Worm (Caenorhabditis elegans) whole organism, L3 larva: Measurements from ENCODE around the gene C44C10.3.

Experiments used
- R02D3.7 ChIP-seq: fragments of 150-350 bp; optimal IDR thresholded peaks from 2 replicates; lab custom pipeline; 2014; ENCODE audit warnings: missing biosample characterization, missing genetic modification characterization
- ZK546.5 ChIP-seq: sonication (generic microtip); optimal IDR thresholded peaks from 2 replicates; lab custom pipeline; 2017; ENCODE audit warnings: missing biosample characterization, missing genetic modification characterization
- aly-2 ChIP-seq: fragments of 150-350 bp; optimal IDR thresholded peaks from 2 replicates; lab custom pipeline; 2014; ENCODE audit warnings: missing biosample characterization, missing genetic modification characterization
- ama-1 ChIP-seq: fragments of 150-350 bp; optimal IDR thresholded peaks from 2 replicates; lab custom pipeline; 2018
- ceh-82 ChIP-seq: fragments of 150-350 bp; optimal IDR thresholded peaks from 2 replicates; lab custom pipeline; 2014; ENCODE audit warnings: missing biosample characterization, missing genetic modification characterization
- ceh-9 ChIP-seq: sonication (generic microtip); optimal IDR thresholded peaks from 2 replicates; lab custom pipeline; 2018; ENCODE audit warnings: missing biosample characterization, missing genetic modification characterization
- egl-27 ChIP-seq: sonication (generic microtip); optimal IDR thresholded peaks from 4 replicates; lab custom pipeline; 2017; ENCODE audit warnings: missing biosample characterization, missing genetic modification reagents, missing genetic modification characterization
- elt-1 ChIP-seq: fragments of 150-350 bp; optimal IDR thresholded peaks from 2 replicates; lab custom pipeline; 2014; ENCODE audit warnings: missing biosample characterization, missing genetic modification characterization
- elt-2 ChIP-seq: sonication (generic microtip); optimal IDR thresholded peaks from 2 replicates; lab custom pipeline; 2016; ENCODE audit warnings: missing genetic modification reagents, mild to moderate bottlenecking, missing genetic modification characterization, missing compliant biosample characterization
- elt-3 ChIP-seq, 3 experiments: fragments of 150-350 bp in 1 of 3; sonication (generic microtip) in 2 of 3; optimal IDR thresholded peaks; 2 replicates in 2 of 3; 4 replicates in 1 of 3; lab custom pipeline; 2014 to 2017; ENCODE audit warnings: missing biosample characterization in 3 of 3, missing genetic modification characterization in 3 of 3
- eor-1 ChIP-seq, 2 experiments: fragments of 150-350 bp; optimal IDR thresholded peaks; 2 replicates each; lab custom pipeline; 2014 to 2018; ENCODE audit warnings: missing biosample characterization in 2 of 2, missing genetic modification characterization in 2 of 2
- fkh-10 ChIP-seq: sonication (generic microtip); optimal IDR thresholded peaks from 2 replicates; lab custom pipeline; 2017; ENCODE audit warnings: missing biosample characterization, missing genetic modification reagents, missing genetic modification characterization
- fos-1 ChIP-seq: fragments of 150-350 bp; optimal IDR thresholded peaks from 2 replicates; lab custom pipeline; 2014; ENCODE audit warnings: missing biosample characterization, missing genetic modification characterization
- hmg-11 ChIP-seq: sonication (generic microtip); optimal IDR thresholded peaks from 2 replicates; lab custom pipeline; 2016; ENCODE audit warnings: missing genetic modification characterization, missing compliant biosample characterization
- jun-1 ChIP-seq: fragments of 150-350 bp; optimal IDR thresholded peaks from 2 replicates; lab custom pipeline; 2014; ENCODE audit warnings: missing biosample characterization, missing genetic modification reagents, missing genetic modification characterization
- lin-15B ChIP-seq: fragments of 150-350 bp; optimal IDR thresholded peaks from 2 replicates; lab custom pipeline; 2014; ENCODE audit warnings: missing biosample characterization, missing genetic modification characterization
- lin-39 ChIP-seq: fragments of 150-350 bp; optimal IDR thresholded peaks from 2 replicates; lab custom pipeline; 2018; ENCODE audit warnings: missing biosample characterization, missing genetic modification reagents, missing genetic modification characterization
- lsy-12 ChIP-seq: sonication (generic microtip); optimal IDR thresholded peaks from 2 replicates; lab custom pipeline; 2016; ENCODE audit warnings: mild to moderate bottlenecking, missing genetic modification characterization, missing compliant biosample characterization
- mdl-1 ChIP-seq: fragments of 150-350 bp; optimal IDR thresholded peaks from 2 replicates; lab custom pipeline; 2014; ENCODE audit warnings: missing biosample characterization, missing genetic modification characterization
- mml-1 ChIP-seq: fragments of 150-350 bp; sonication (generic microtip); optimal IDR thresholded peaks from 3 replicates; lab custom pipeline; 2014; ENCODE audit warnings: missing biosample characterization, missing genetic modification characterization
- nfya-1 ChIP-seq: sonication (generic microtip); optimal IDR thresholded peaks from 2 replicates; lab custom pipeline; 2017; ENCODE audit warnings: missing genetic modification characterization, mild to moderate bottlenecking, missing compliant biosample characterization, antibody characterized with exemption, moderate library complexity; ENCODE audit not compliant: insufficient read depth
- nhr-11 ChIP-seq: fragments of 150-350 bp; optimal IDR thresholded peaks from 2 replicates; lab custom pipeline; 2014; ENCODE audit warnings: missing biosample characterization, missing genetic modification characterization
- nhr-23 ChIP-seq: fragments of 150-350 bp; optimal IDR thresholded peaks from 2 replicates; lab custom pipeline; 2014; ENCODE audit warnings: missing biosample characterization, missing genetic modification reagents, missing genetic modification characterization
- nhr-25 ChIP-seq: sonication (generic microtip); optimal IDR thresholded peaks from 2 replicates; lab custom pipeline; 2017; ENCODE audit warnings: missing biosample characterization, missing genetic modification characterization
- nhr-28 ChIP-seq: fragments of 150-350 bp; optimal IDR thresholded peaks from 2 replicates; lab custom pipeline; 2014; ENCODE audit warnings: missing biosample characterization, missing genetic modification characterization
- nhr-43 ChIP-seq: sonication (generic microtip); optimal IDR thresholded peaks from 2 replicates; lab custom pipeline; 2016; ENCODE audit warnings: mild to moderate bottlenecking, missing genetic modification characterization, missing compliant biosample characterization; ENCODE audit not compliant: poor library complexity, severe bottlenecking
- nhr-67 ChIP-seq: fragments of 150-350 bp; optimal IDR thresholded peaks from 2 replicates; lab custom pipeline; 2014; ENCODE audit warnings: missing biosample characterization, missing genetic modification characterization
- nhr-77 ChIP-seq: fragments of 150-350 bp; optimal IDR thresholded peaks from 2 replicates; lab custom pipeline; 2014; ENCODE audit warnings: missing biosample characterization, missing genetic modification characterization
- pha-4 ChIP-seq: fragments of 150-350 bp; optimal IDR thresholded peaks from 2 replicates; lab custom pipeline; 2014; ENCODE audit warnings: missing biosample characterization, missing genetic modification reagents, missing genetic modification characterization
- pqm-1 ChIP-seq: fragments of 150-350 bp; optimal IDR thresholded peaks from 2 replicates; lab custom pipeline; 2017; ENCODE audit warnings: missing biosample characterization, missing genetic modification characterization, inconsistent platforms
- sea-2 ChIP-seq: fragments of 150-350 bp; sonication (generic microtip); optimal IDR thresholded peaks from 4 replicates; lab custom pipeline; 2014; ENCODE audit warnings: missing biosample characterization, missing genetic modification reagents, missing genetic modification characterization
- snpc-4 ChIP-seq: fragments of 150-350 bp; optimal IDR thresholded peaks from 2 replicates; lab custom pipeline; 2014; ENCODE audit warnings: missing biosample characterization, missing genetic modification characterization
- tbx-2 ChIP-seq: sonication (generic microtip); optimal IDR thresholded peaks from 2 replicates; lab custom pipeline; 2016; ENCODE audit warnings: mild to moderate bottlenecking, missing genetic modification characterization, missing compliant biosample characterization
- unc-39 ChIP-seq: sonication (generic microtip); optimal IDR thresholded peaks from 4 replicates; lab custom pipeline; 2017; ENCODE audit warnings: missing biosample characterization, missing genetic modification characterization
- zag-1 ChIP-seq: fragments of 150-350 bp; optimal IDR thresholded peaks from 2 replicates; lab custom pipeline; 2014; ENCODE audit warnings: missing biosample characterization, missing genetic modification characterization

C44C10.3 gene

DNA sequence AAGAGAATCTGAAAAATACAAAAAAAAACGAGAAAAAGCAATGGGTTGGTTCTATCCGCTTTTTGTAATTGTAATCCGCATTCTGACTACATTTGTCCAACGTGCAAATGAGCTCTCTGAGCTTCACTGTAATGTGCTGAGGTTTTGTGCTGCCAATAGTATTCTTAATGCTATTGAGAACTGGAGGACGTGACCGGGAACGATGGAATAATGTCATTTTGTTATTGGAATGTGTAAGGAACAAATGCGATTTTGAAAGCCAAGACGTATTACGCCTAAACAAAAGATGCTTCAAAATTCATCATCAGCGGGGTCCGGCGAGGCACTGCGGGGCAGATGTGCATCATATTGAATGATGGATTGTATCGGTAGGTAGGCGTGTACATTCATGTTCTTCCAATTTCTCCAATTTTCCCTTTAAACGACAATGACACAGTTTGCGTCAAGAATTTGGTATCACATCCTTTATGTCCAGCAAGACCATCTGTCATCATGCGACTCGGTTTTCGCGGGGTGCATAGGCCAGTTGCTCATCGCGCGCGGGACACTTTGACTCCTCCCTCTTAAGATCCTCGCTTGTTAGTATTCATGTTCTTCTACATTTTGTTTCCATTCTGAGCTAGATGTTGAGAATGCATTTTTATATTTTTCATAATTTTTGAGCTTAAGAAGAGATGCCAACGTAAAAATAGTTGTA lies 29.1 kb upstream of the C44C10.3 start:
- TF ChIP-seq snpc-4 (no peak), nhr-23 (tag; lab: Kevin White, UChicago) (no peak), ceh-9 (tag; lab: Kevin White, UChicago) (no peak), nfya-1 (tag; lab: Kevin White, UChicago) (no peak), lin-15B (no peak), sea-2 (no peak)

DNA sequence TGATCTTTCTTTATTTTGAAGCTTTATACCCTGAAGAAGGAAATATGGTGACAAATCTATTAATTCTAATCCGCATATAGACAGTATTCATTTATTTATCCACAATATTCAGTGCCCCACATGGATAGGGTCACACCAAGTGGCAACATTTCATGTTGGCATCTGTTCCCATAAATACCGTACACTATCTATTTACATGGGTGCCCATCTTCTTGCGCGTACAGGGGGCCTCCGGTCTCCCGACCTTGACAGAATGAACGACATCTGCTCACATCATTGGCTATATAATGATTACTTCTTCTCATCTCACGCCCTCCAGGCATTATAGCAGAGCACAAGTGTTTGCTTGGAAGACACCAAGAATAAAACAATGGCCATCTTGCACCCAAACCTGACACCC lies 26.8 kb upstream of the C44C10.3 start:
- TF ChIP-seq ceh-9 (tag; lab: Kevin White, UChicago): no peak
- TF ChIP-seq nhr-11 (tag; lab: Kevin White, UChicago): no peak
- TF ChIP-seq nhr-67: no peak
- TF ChIP-seq sea-2: no peak
- TF ChIP-seq nhr-25 (tag; lab: Kevin White, UChicago): no peak
- TF ChIP-seq lin-15B: no peak
- TF ChIP-seq unc-39 (tag; lab: Kevin White, UChicago): no peak
- TF ChIP-seq lin-39 (tag; lab: Kevin White, UChicago): no peak
- TF ChIP-seq elt-1 (tag; lab: Kevin White, UChicago): no peak
- TF ChIP-seq mml-1: no peak
- no peak for TF ChIP-seq lsy-12 (tag; lab: Kevin White, UChicago)
- TF ChIP-seq nhr-77 (tag; lab: Kevin White, UChicago): no peak
- no peak for TF ChIP-seq elt-3 (tag; optimal IDR thresholded peaks at IDR 0.05; lab: Kevin White, UChicago)
- no peak for TF ChIP-seq eor-1 (tag; optimal IDR thresholded peaks at IDR 0.05; lab: Kevin White, UChicago)
- TF ChIP-seq ZK546.5 (tag; lab: Kevin White, UChicago): no peak

DNA sequence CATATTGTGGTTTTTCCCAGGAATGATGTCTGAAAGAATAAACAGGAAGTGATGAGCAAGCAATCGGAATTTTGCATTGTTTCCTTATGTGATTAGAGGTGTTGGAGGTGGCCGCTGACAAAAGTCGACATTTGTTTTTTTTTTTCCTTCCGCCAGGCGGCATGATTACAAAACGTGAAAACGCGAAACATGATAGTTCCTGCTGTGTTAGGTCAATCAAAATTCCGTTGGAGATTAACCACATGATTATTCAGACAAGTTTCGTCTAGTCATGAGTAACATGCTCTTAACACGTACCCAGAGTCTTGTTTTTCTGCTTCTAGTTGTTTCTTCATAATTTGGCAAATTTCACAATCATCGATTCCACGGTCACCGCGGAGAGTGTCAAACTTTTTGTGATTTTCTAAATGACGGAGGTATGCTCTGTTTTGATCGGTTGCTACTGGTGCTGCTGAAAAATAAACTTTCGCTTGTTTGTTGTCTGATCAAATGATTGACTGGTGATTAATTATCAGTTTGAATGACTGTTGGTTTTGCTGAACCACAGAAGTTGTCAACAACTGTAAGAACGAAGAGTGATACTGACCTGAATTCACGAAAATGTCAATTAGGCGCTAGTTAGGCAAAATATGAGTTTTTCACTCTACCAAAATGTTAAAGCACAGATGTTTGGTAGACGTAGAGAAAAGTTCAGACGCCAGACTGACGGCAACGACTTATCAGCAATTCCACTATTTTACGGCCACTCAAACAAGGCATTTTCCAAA lies 22.9 kb upstream of the C44C10.3 start:
- TF ChIP-seq nhr-25 (tag; lab: Kevin White, UChicago) (no peak), pha-4 (peak; percentile 33), tbx-2 (tag; lab: Kevin White, UChicago) (no peak), ceh-82 (tag; lab: Kevin White, UChicago) (no peak), nhr-23 (tag; lab: Kevin White, UChicago) (no peak), lin-39 (tag; lab: Kevin White, UChicago) (no peak), R02D3.7 (tag; lab: Kevin White, UChicago) (no peak), nhr-11 (tag; lab: Kevin White, UChicago) (no peak), elt-2 (tag; lab: Kevin White, UChicago) (peak; percentile 65), mdl-1 (tag; lab: Kevin White, UChicago) (no peak)

DNA sequence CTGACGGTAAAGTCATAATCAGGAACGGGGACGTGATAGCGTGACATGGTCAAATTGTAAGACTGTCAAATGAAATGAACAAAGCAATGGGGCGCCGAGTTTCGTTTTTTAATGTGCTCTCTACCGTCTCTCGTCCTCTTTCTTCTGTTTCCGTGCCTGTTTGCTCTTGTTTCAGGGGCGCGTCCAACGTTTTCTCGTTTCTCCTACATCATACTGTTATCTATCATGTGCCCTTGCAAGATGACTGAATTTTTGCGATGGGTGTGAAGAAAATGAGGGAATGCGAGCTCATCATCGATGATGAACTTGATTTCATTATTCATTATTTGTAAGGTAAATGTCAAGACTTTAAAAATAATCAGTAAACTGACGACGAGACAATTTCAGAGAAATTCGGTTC lies 21.5 kb upstream of the C44C10.3 start, which contains the start of gene T04F8.7:
TSS of gene T04F8.7 (minus strand) at position 130 of the 400 bp plus-strand sequence.
- peak; percentile 79 for TF ChIP-seq pqm-1
- no peak for TF ChIP-seq nfya-1 (tag; lab: Kevin White, UChicago)
- TF ChIP-seq nhr-67: no peak
- TF ChIP-seq ama-1: no peak
- no peak for TF ChIP-seq ceh-9 (tag; lab: Kevin White, UChicago)
- TF ChIP-seq nhr-77 (tag; lab: Kevin White, UChicago): no peak
- TF ChIP-seq snpc-4: no peak
- TF ChIP-seq fkh-10 (GFP tag; lab: Kevin White, UChicago): no peak
- no peak for TF ChIP-seq fos-1
- peak; percentile 15 for TF ChIP-seq jun-1
- no peak for TF ChIP-seq egl-27 (tag; lab: Kevin White, UChicago)
- no peak for TF ChIP-seq lsy-12 (tag; lab: Kevin White, UChicago)
- TF ChIP-seq R02D3.7 (tag; lab: Kevin White, UChicago): no peak
- TF ChIP-seq nhr-28 (tag; lab: Kevin White, UChicago): no peak
- TF ChIP-seq elt-2 (tag; lab: Kevin White, UChicago): peak; percentile 91

DNA sequence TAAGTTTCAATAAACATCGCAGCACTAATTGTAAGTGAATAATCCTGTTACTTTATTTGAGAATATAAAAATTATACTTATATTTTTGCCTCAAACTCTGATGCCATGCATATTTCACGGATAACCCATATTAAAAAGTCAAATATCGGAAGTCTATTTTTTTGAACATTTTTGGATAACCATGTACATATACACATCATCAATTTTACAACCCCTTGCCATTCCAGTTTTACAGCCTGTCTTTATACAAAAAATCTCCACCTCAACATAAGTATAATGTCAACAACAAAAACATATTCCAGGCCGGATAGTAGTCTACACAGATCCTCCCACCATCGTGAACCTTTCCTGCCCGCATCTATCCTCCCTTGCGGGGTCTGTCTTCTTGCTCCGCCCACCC lies 18.1 kb upstream of the C44C10.3 start, which contains the start of gene hnd-1:
TSS of gene hnd-1 (plus strand) at position 301 of the 400 bp plus-strand sequence.
- no peak for TF ChIP-seq R02D3.7 (tag; lab: Kevin White, UChicago)
- no peak for TF ChIP-seq hmg-11 (tag; lab: Kevin White, UChicago)
- no peak for TF ChIP-seq nhr-28 (tag; lab: Kevin White, UChicago)
- TF ChIP-seq fos-1: no peak
- no peak for TF ChIP-seq ceh-82 (tag; lab: Kevin White, UChicago)
- no peak for TF ChIP-seq tbx-2 (tag; lab: Kevin White, UChicago)
- TF ChIP-seq zag-1 (tag; lab: Kevin White, UChicago): no peak
- no peak for TF ChIP-seq jun-1
- TF ChIP-seq nhr-43 (tag; lab: Kevin White, UChicago): no peak
- TF ChIP-seq nhr-77 (tag; lab: Kevin White, UChicago): no peak
- TF ChIP-seq pqm-1: no peak
- no peak for TF ChIP-seq aly-2 (tag; lab: Kevin White, UChicago)
- no peak for TF ChIP-seq elt-1 (tag; lab: Kevin White, UChicago)
- TF ChIP-seq, all 47 proteins: peak for 0
